Fruit fly (Drosophila melanogaster): Measurements from ENCODE around the gene sturkopf.

DNA sequence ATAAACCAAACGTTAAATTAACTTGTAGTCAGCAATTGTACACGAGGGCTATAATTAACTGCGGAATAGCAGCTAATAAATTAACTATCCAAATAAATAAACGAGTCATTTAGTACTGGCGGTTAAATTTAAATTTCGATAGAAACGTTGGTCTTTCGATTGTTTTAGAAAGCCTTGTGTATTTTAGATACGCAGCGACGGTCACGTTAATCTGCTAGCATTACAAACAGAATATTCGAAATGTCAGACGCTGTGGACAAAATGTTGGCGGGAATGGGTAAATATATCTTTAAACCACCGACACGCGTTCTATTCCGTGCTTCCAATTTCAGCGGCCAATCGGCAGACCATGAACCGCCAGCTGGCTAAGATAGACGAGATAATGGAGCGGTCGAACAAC is 18.4 kb upstream of the sturkopf start, which contains the start of gene msd1:
- TF ChIP-seq ro (GFP tag; IDR thresholded peaks at IDR 0.05) (no peak), HmgD (GFP tag; optimal IDR thresholded peaks at IDR 0.05) (no peak), fd3F (GFP tag; optimal IDR thresholded peaks at IDR 0.05) (no peak), bab2 (GFP tag; optimal IDR thresholded peaks at IDR 0.05) (no peak), CG8290 (GFP tag; optimal IDR thresholded peaks at IDR 0.05) (no peak), CG8290 (tag; optimal IDR thresholded peaks at IDR 0.05) (no peak)

Data from whole organism, embryonic.